Fruit fly (Drosophila melanogaster) whole organism, embryonic: ENCODE data around the gene RabX6.
A peak's percentile ranks its signal among the peaks of the same experiment; 100 is the strongest.

ENCODE experiments used
- CG17912 ChIP-seq: fragments of 200-800 bp; sonication (Bioruptor generic); optimal IDR thresholded peaks from 2 replicates; lab custom pipeline; 2018; ENCODE audit warnings: missing biosample characterization, mild to moderate bottlenecking, missing genetic modification characterization
- Chrac-16 ChIP-seq: fragments of 200-800 bp; sonication (Bioruptor generic); optimal IDR thresholded peaks from 3 replicates; lab custom pipeline; 2016; ENCODE audit warnings: missing biosample characterization, missing genetic modification characterization
- CkIIα-i1 ChIP-seq: fragments of 200-800 bp; sonication (Bioruptor generic); IDR thresholded peaks from 2 replicates; pipeline ENCODE4 v1.3.6; 2022; ENCODE audit warnings: missing biosample characterization, missing genetic modification characterization
- Hr78 ChIP-seq, 2 experiments: fragments of 200-800 bp in 1 of 2; fragments of >200 bp in 1 of 2; sonication (Bioruptor generic) in 1 of 2; optimal IDR thresholded peaks; 2 replicates each; lab custom pipeline; 2017 to 2019; ENCODE audit warnings: missing biosample characterization in 2 of 2, missing genetic modification characterization in 2 of 2, mild to moderate bottlenecking in 1 of 2, moderate library complexity in 1 of 2
- bigmax ChIP-seq: fragments of 200-800 bp; sonication (Bioruptor generic); optimal IDR thresholded peaks from 2 replicates; lab custom pipeline; 2018; ENCODE audit warnings: missing biosample characterization, mild to moderate bottlenecking, missing genetic modification characterization
- corto ChIP-seq: fragments of 200-800 bp; sonication (Bioruptor generic); optimal IDR thresholded peaks from 2 replicates; lab custom pipeline; 2016; ENCODE audit warnings: missing biosample characterization, mild to moderate bottlenecking, missing genetic modification characterization, moderate library complexity
- fd96Cb ChIP-seq: fragments of 200-800 bp; sonication (Bioruptor generic); optimal IDR thresholded peaks from 2 replicates; lab custom pipeline; 2018; ENCODE audit warnings: missing biosample characterization, mild to moderate bottlenecking, missing genetic modification characterization, moderate library complexity
- klu ChIP-seq: fragments of 200-800 bp; sonication (Bioruptor generic); IDR thresholded peaks from 2 replicates; pipeline ENCODE4 v1.3.6; 2022; ENCODE audit warnings: missing biosample characterization, missing genetic modification characterization
- lmd ChIP-seq: fragments of 200-800 bp; sonication (Bioruptor generic); IDR thresholded peaks from 2 replicates; pipeline ENCODE4 v1.3.6; 2022; ENCODE audit warnings: missing biosample characterization, missing genetic modification characterization

dm6 chr3L:641436-641835 lies 48.9 kb upstream of the RabX6 start:
- TF ChIP-seq CG17912 (GFP tag; lab: Kevin White, UChicago) (no peak), Hr78 (GFP tag; optimal IDR thresholded peaks at IDR 0.05; lab: Kevin White, UChicago) (no peak), fd96Cb (tag; lab: Kevin White, UChicago) (no peak), klu (GFP tag; lab: Robert Waterston, UW) (no peak), lmd (GFP tag; lab: Robert Waterston, UW) (0 out of 2 replicates have a peak, but pooled peaks have one; percentile 16), corto (GFP tag; lab: Kevin White, UChicago) (no peak), bigmax (GFP tag; lab: Kevin White, UChicago) (no peak), CkIIα-i1 (GFP tag; lab: Robert Waterston, UW) (no peak), Chrac-16 (GFP tag; lab: Kevin White, UChicago) (no peak)
